Fruit fly (Drosophila melanogaster): ENCODE data around the gene CG32235.

CG32235 gene

dm6 chr3L:4824356-4825138 lies 35.7 kb downstream of the CG32235 start (continued):
- TF ChIP-seq CG1792 (GFP tag; optimal IDR thresholded peaks at IDR 0.05) (peak; percentile 72), CG17361 (GFP tag; IDR thresholded peaks at IDR 0.05) (no peak; the same call in 2 of the 3 replicates), ssp (GFP tag; IDR thresholded peaks at IDR 0.05) (peak; percentile 91), CG7745 (tag; optimal IDR thresholded peaks at IDR 0.05) (peak; percentile 38), H2.0 (GFP tag; IDR thresholded peaks at IDR 0.05) (peak; percentile 97), Hr51 (GFP tag; optimal IDR thresholded peaks at IDR 0.05) (peak in 1 of 2 experiments; percentile 91), usp (GFP tag; optimal IDR thresholded peaks at IDR 0.05) (no peak), CG7372 (GFP tag; IDR thresholded peaks at IDR 0.05) (peak; percentile 95), cato (GFP tag; optimal IDR thresholded peaks at IDR 0.05; ENCODE audit: borderline replicate concordance) (peak; percentile 89), CG4820 (GFP tag; optimal IDR thresholded peaks at IDR 0.05) (peak; percentile 95), eve (GFP tag; optimal IDR thresholded peaks at IDR 0.05) (no peak), az2 (GFP tag; optimal IDR thresholded peaks at IDR 0.05) (peak; percentile 97), sd (tag; optimal IDR thresholded peaks at IDR 0.05) (peak; percentile 96), ara (GFP tag; IDR thresholded peaks at IDR 0.05) (peak; percentile 97), Lim3 (GFP tag; IDR thresholded peaks at IDR 0.05) (peak; percentile 92), Hmx (GFP tag; optimal IDR thresholded peaks at IDR 0.05) (no peak), CG4730 (GFP tag; IDR thresholded peaks at IDR 0.05) (peak; percentile 96), CG33557 (GFP tag; optimal IDR thresholded peaks at IDR 0.05) (peak; percentile 76), HLH3B (GFP tag; IDR thresholded peaks at IDR 0.05) (peak; percentile 97), CG1233 (GFP tag; optimal IDR thresholded peaks at IDR 0.05) (peak; percentile 89), CG11398 (GFP tag; optimal IDR thresholded peaks at IDR 0.05) (peak; percentile 55), ro (GFP tag; IDR thresholded peaks at IDR 0.05) (peak; percentile 94), Opbp (GFP tag; IDR thresholded peaks at IDR 0.05; ENCODE audit: partially characterized antibody) (peak; percentile 52; the same call in 2 of the 3 replicates), CG43689 (GFP tag; IDR thresholded peaks at IDR 0.05) (peak; percentile 88), chn (GFP tag; optimal IDR thresholded peaks at IDR 0.05) (peak; percentile 94), Ravus (GFP tag; IDR thresholded peaks at IDR 0.05) (peak; percentile 95)

dm6 chr3L:4814184-4814583 lies 46.1 kb downstream of the CG32235 start:
- no peak for TF ChIP-seq NK7.1 (GFP tag; optimal IDR thresholded peaks at IDR 0.05)
- peak; percentile 93 for TF ChIP-seq Ets65A (GFP tag)
- TF ChIP-seq CG14710 (tag; optimal IDR thresholded peaks at IDR 0.05), result no peak
- no peak for TF ChIP-seq CG3281 (GFP tag; optimal IDR thresholded peaks at IDR 0.05)
